Fruit fly (Drosophila melanogaster): Measurements from ENCODE around the gene CG31415.

Gene CG31415

dm6 chr3R:9759360-9760191, 16.3 kb downstream of the CG31415 start, which contains the start of gene Mpi (continued):
- TF ChIP-seq CG1603 (tag; optimal IDR thresholded peaks at IDR 0.05) (peak; percentile 60), CG4617 (GFP tag; optimal IDR thresholded peaks at IDR 0.05; ENCODE audit: borderline replicate concordance) (peak; percentile 63), Side (GFP tag; optimal IDR thresholded peaks at IDR 0.05) (no peak), ems (GFP tag; optimal IDR thresholded peaks at IDR 0.05) (peak; percentile 23), Hsf (GFP tag; optimal IDR thresholded peaks at IDR 0.05) (peak; percentile 13), CG14710 (tag; optimal IDR thresholded peaks at IDR 0.05) (peak; percentile 40), CG34422 (GFP tag; IDR thresholded peaks at IDR 0.05) (0 out of 3 replicates have a peak, but pooled peaks have one; percentile 30), scrt (GFP tag; optimal IDR thresholded peaks at IDR 0.05) (no peak), CG6654 (GFP tag; optimal IDR thresholded peaks at IDR 0.05) (no peak), CG3281 (GFP tag; optimal IDR thresholded peaks at IDR 0.05) (peak; percentile 33), wek (GFP tag; optimal IDR thresholded peaks at IDR 0.05) (peak; percentile 12), lbe (GFP tag; optimal IDR thresholded peaks at IDR 0.05) (peak; percentile 51), CG18011 (GFP tag; optimal IDR thresholded peaks at IDR 0.05) (no peak), ham (GFP tag; IDR thresholded peaks at IDR 0.05) (no peak), NfI (GFP tag; optimal IDR thresholded peaks at IDR 0.05) (no peak), dmrt11E (tag; optimal IDR thresholded peaks at IDR 0.05) (peak; percentile 49), CoRest (tag; optimal IDR thresholded peaks at IDR 0.05) (peak; percentile 40), fd96Cb (tag; optimal IDR thresholded peaks at IDR 0.05) (peak; percentile 19), CG16813 (GFP tag; IDR thresholded peaks at IDR 0.05; ENCODE audit: partially characterized antibody) (peak; percentile 52; the same call in 1 of the 3 replicates), CG32532 (GFP tag; IDR thresholded peaks at IDR 0.05) (peak; percentile 42), fu2 (GFP tag; optimal IDR thresholded peaks at IDR 0.05) (no peak), zf30C (GFP tag; optimal IDR thresholded peaks at IDR 0.05) (no peak), phol (tag; optimal IDR thresholded peaks at IDR 0.05) (peak; percentile 51), Bgb (GFP tag; IDR thresholded peaks at IDR 0.05; ENCODE audit: partially characterized antibody) (no peak), chn (GFP tag; optimal IDR thresholded peaks at IDR 0.05) (no peak), CG33557 (GFP tag; optimal IDR thresholded peaks at IDR 0.05) (no peak), CG10543 (GFP tag; optimal IDR thresholded peaks at IDR 0.05) (peak; percentile 25), pb (GFP tag; optimal IDR thresholded peaks at IDR 0.05) (no peak), ase (GFP tag; IDR thresholded peaks at IDR 0.05) (no peak), CG16863 (GFP tag; optimal IDR thresholded peaks at IDR 0.05) (no peak), CG12219 (GFP tag; optimal IDR thresholded peaks at IDR 0.05) (peak; percentile 11), insv (GFP tag; optimal IDR thresholded peaks at IDR 0.05) (no peak), CG12942 (GFP tag; optimal IDR thresholded peaks at IDR 0.05) (peak; percentile 29), tx (GFP tag; optimal IDR thresholded peaks at IDR 0.05) (no peak), onecut (GFP tag; IDR thresholded peaks at IDR 0.05) (no peak), klu (GFP tag; IDR thresholded peaks at IDR 0.05) (no peak), jing (GFP tag; optimal IDR thresholded peaks at IDR 0.05) (no peak), Dp (GFP tag; optimal IDR thresholded peaks at IDR 0.05) (peak; percentile 18), CG17359 (tag; optimal IDR thresholded peaks at IDR 0.05) (peak; percentile 33), Lhr (GFP tag; optimal IDR thresholded peaks at IDR 0.05) (no peak), BEAF-32 (GFP tag; optimal IDR thresholded peaks at IDR 0.05) (peak; percentile 67), luna (GFP tag; optimal IDR thresholded peaks at IDR 0.05) (no peak), bigmax (GFP tag; optimal IDR thresholded peaks at IDR 0.05) (peak; percentile 20), CG31365 (tag; optimal IDR thresholded peaks at IDR 0.05) (no peak), row (GFP tag; IDR thresholded peaks at IDR 0.05) (peak; percentile 92), amos (GFP tag; IDR thresholded peaks at IDR 0.05; ENCODE audit: partially characterized antibody) (peak; percentile 52; the same call in 1 of the 2 replicates), Gug (GFP tag; IDR thresholded peaks at IDR 0.05) (no peak), ranshi (GFP tag; IDR thresholded peaks at IDR 0.05) (no peak)
